Worm (Caenorhabditis elegans) whole organism, L1 larva: ENCODE measurements around the gene cyp-25A1.

Source experiments
- egl-27 ChIP-seq, 2 experiments: fragments of 150-350 bp in 1 of 2; sonication (generic microtip); optimal IDR thresholded peaks; 3 replicates each; lab custom pipeline; 2017 to 2018; ENCODE audit warnings: missing biosample characterization in 2 of 2, missing genetic modification characterization in 2 of 2, missing genetic modification reagents in 2 of 2
- elt-2 ChIP-seq: sonication (generic microtip); optimal IDR thresholded peaks from 2 replicates; lab custom pipeline; 2016; ENCODE audit warnings: missing genetic modification characterization, mild to moderate bottlenecking, inconsistent platforms, missing compliant biosample characterization, missing genetic modification reagents
- fkh-10 ChIP-seq: sonication (generic microtip); optimal IDR thresholded peaks from 2 replicates; lab custom pipeline; 2017; ENCODE audit warnings: missing biosample characterization, missing genetic modification reagents, missing genetic modification characterization
- lin-13 ChIP-seq: fragments of 150-350 bp; optimal IDR thresholded peaks from 2 replicates; lab custom pipeline; 2014; ENCODE audit warnings: missing biosample characterization, missing genetic modification reagents, missing genetic modification characterization
- lin-39 ChIP-seq: fragments of 150-350 bp; optimal IDR thresholded peaks from 2 replicates; lab custom pipeline; 2014; ENCODE audit warnings: missing biosample characterization, missing genetic modification reagents, missing genetic modification characterization
- nhr-76 ChIP-seq: sonication (generic microtip); optimal IDR thresholded peaks from 2 replicates; lab custom pipeline; 2017; ENCODE audit warnings: missing biosample characterization, missing genetic modification characterization
- nhr-77 ChIP-seq: fragments of 150-350 bp; optimal IDR thresholded peaks from 2 replicates; lab custom pipeline; 2014; ENCODE audit warnings: missing biosample characterization, missing genetic modification characterization
- sptf-1 ChIP-seq: fragments of 150-350 bp; optimal IDR thresholded peaks from 2 replicates; lab custom pipeline; 2014; ENCODE audit warnings: missing biosample characterization, missing genetic modification characterization
- unc-86 ChIP-seq: sonication (generic microtip); optimal IDR thresholded peaks from 2 replicates; lab custom pipeline; 2016; ENCODE audit warnings: missing genetic modification characterization, missing compliant biosample characterization
- ztf-4 ChIP-seq: fragments of 150-350 bp; optimal IDR thresholded peaks from 2 replicates; lab custom pipeline; 2014; ENCODE audit warnings: missing biosample characterization, missing genetic modification characterization

ce11 chrIII:3867937-3868929 is 35.8 kb downstream of the cyp-25A1 start:
- TF ChIP-seq lin-39 (tag; lab: Kevin White, UChicago) (no peak), lin-13 (GFP tag; lab: Kevin White, UChicago) (no peak), egl-27 (tag; optimal IDR thresholded peaks at IDR 0.05; lab: Kevin White, UChicago) (no peak), ztf-4 (no peak), fkh-10 (GFP tag; lab: Kevin White, UChicago) (no peak), elt-2 (tag; lab: Kevin White, UChicago) (no peak), unc-86 (no peak), sptf-1 (tag; lab: Kevin White, UChicago) (no peak), nhr-76 (no peak), nhr-77 (tag; lab: Kevin White, UChicago) (no peak)
